Worm (Caenorhabditis elegans): ENCODE results near the gene str-39.

The str-39 gene

ce11 chrV:2879801-2880200, at the start of gene str-39:
str-39 (minus strand) TSS chrV:2879901.
- TF ChIP-seq sem-2 (GFP tag; optimal IDR thresholded peaks at IDR 0.05) (no peak), elt-1 (tag; optimal IDR thresholded peaks at IDR 0.05; ENCODE audit: borderline replicate concordance, insufficient read depth) (no peak), sptf-1 (tag; optimal IDR thresholded peaks at IDR 0.05) (no peak), ceh-39 (tag; optimal IDR thresholded peaks at IDR 0.05) (no peak), tbx-8 (GFP tag; optimal IDR thresholded peaks at IDR 0.05) (no peak), unc-39 (tag; optimal IDR thresholded peaks at IDR 0.05) (no peak), cnd-1 (tag; optimal IDR thresholded peaks at IDR 0.05) (no peak), flh-1 (GFP tag; optimal IDR thresholded peaks at IDR 0.05) (no peak), ces-1 (GFP tag; optimal IDR thresholded peaks at IDR 0.05) (no peak), pha-4 (tag; optimal IDR thresholded peaks at IDR 0.05) (no peak), bed-3 (GFP tag; optimal IDR thresholded peaks at IDR 0.05) (no peak), mep-1 (tag; optimal IDR thresholded peaks at IDR 0.05) (no peak), ceh-43 (GFP tag; optimal IDR thresholded peaks at IDR 0.05) (no peak), M03D4.4 (tag; optimal IDR thresholded peaks at IDR 0.05) (no peak), blmp-1 (tag; optimal IDR thresholded peaks at IDR 0.05) (no peak)

ce11 chrV:2927553-2927952, 47.9 kb upstream of the str-39 start, which contains the start of gene C31B8.12:
C31B8.12 (minus strand) TSS chrV:2927653.
- TF ChIP-seq drap-1 (GFP tag; optimal IDR thresholded peaks at IDR 0.05) (no peak), zip-8 (tag; optimal IDR thresholded peaks at IDR 0.05) (no peak), ceh-83 (GFP tag; optimal IDR thresholded peaks at IDR 0.05) (no peak), nhr-2 (tag; optimal IDR thresholded peaks at IDR 0.05) (no peak), snpc-4 (tag; optimal IDR thresholded peaks at IDR 0.05) (no peak), ces-1 (GFP tag; optimal IDR thresholded peaks at IDR 0.05) (no peak), mab-5 (tag; optimal IDR thresholded peaks at IDR 0.05) (no peak), bed-3 (GFP tag; optimal IDR thresholded peaks at IDR 0.05) (no peak), nhr-12 (tag; optimal IDR thresholded peaks at IDR 0.05) (no peak)

- TF ChIP-seq nhr-76 (tag; optimal IDR thresholded peaks at IDR 0.05): no peak
- no peak for TF ChIP-seq nhr-2 (tag; optimal IDR thresholded peaks at IDR 0.05)
- no peak for TF ChIP-seq mep-1 (tag; optimal IDR thresholded peaks at IDR 0.05)
- no peak for TF ChIP-seq nhr-12 (tag; optimal IDR thresholded peaks at IDR 0.05)
- no peak for TF ChIP-seq unc-120 (tag; optimal IDR thresholded peaks at IDR 0.05; ENCODE audit: poor library complexity, severe bottlenecking)
- no peak for TF ChIP-seq ham-2 (GFP tag; optimal IDR thresholded peaks at IDR 0.05)
- TF ChIP-seq snpc-4 (tag; optimal IDR thresholded peaks at IDR 0.05): no peak
- TF ChIP-seq ceh-43 (GFP tag; optimal IDR thresholded peaks at IDR 0.05): no peak
- TF ChIP-seq ceh-39 (tag; optimal IDR thresholded peaks at IDR 0.05): no peak
These were observed 42.9 kb upstream of the str-39 start, which contains the start of gene srh-38 for ce11 chrV:2922594-2922993. srh-38 (minus strand) TSS chrV:2922694.

ce11 chrV:2920125-2920524, 40.4 kb upstream of the str-39 start:
- TF ChIP-seq mep-1 (tag; optimal IDR thresholded peaks at IDR 0.05): no peak
- TF ChIP-seq nhr-12 (tag; optimal IDR thresholded peaks at IDR 0.05): no peak
- TF ChIP-seq tbx-8 (GFP tag; optimal IDR thresholded peaks at IDR 0.05): no peak
- no peak for TF ChIP-seq M03D4.4 (tag; optimal IDR thresholded peaks at IDR 0.05)
- TF ChIP-seq ceh-83 (GFP tag; optimal IDR thresholded peaks at IDR 0.05): no peak
- TF ChIP-seq zip-8 (tag; optimal IDR thresholded peaks at IDR 0.05): no peak
- no peak for TF ChIP-seq ham-2 (GFP tag; optimal IDR thresholded peaks at IDR 0.05)
- TF ChIP-seq ces-1 (GFP tag; optimal IDR thresholded peaks at IDR 0.05): no peak
- no peak for TF ChIP-seq unc-120 (tag; optimal IDR thresholded peaks at IDR 0.05; ENCODE audit: poor library complexity, severe bottlenecking)
- TF ChIP-seq snpc-4 (tag; optimal IDR thresholded peaks at IDR 0.05): no peak
- no peak for TF ChIP-seq ceh-43 (GFP tag; optimal IDR thresholded peaks at IDR 0.05)
- no peak for TF ChIP-seq unc-39 (tag; optimal IDR thresholded peaks at IDR 0.05)
- no peak for TF ChIP-seq ceh-39 (tag; optimal IDR thresholded peaks at IDR 0.05)
- TF ChIP-seq pha-4 (tag; optimal IDR thresholded peaks at IDR 0.05): no peak
- TF ChIP-seq lsy-2 (tag; optimal IDR thresholded peaks at IDR 0.05): no peak
- no peak for TF ChIP-seq flh-1 (GFP tag; optimal IDR thresholded peaks at IDR 0.05)
- TF ChIP-seq sptf-1 (tag; optimal IDR thresholded peaks at IDR 0.05): no peak
- no peak for TF ChIP-seq nhr-28 (tag; optimal IDR thresholded peaks at IDR 0.05)
- no peak for TF ChIP-seq drap-1 (GFP tag; optimal IDR thresholded peaks at IDR 0.05)
- no peak for TF ChIP-seq mab-5 (tag; optimal IDR thresholded peaks at IDR 0.05)

ce11 chrV:2913948-2914347, 34.2 kb upstream of the str-39 start, which contains the start of gene srh-146:
srh-146 (plus strand) TSS chrV:2914248.
- no peak for TF ChIP-seq snpc-4 (tag; optimal IDR thresholded peaks at IDR 0.05)

ce11 chrV:2912901-2913300, 33.2 kb upstream of the str-39 start, which contains the start of gene C31B8.9:
C31B8.9 (minus strand) TSS chrV:2913001.
- TF ChIP-seq nhr-28 (tag; optimal IDR thresholded peaks at IDR 0.05): no peak
- TF ChIP-seq mls-2 (tag; optimal IDR thresholded peaks at IDR 0.05): no peak
- no peak for TF ChIP-seq M03D4.4 (tag; optimal IDR thresholded peaks at IDR 0.05)
- TF ChIP-seq ham-2 (GFP tag; optimal IDR thresholded peaks at IDR 0.05): no peak
- no peak for TF ChIP-seq unc-120 (tag; optimal IDR thresholded peaks at IDR 0.05; ENCODE audit: poor library complexity, severe bottlenecking)
- no peak for TF ChIP-seq lin-32 (GFP tag; optimal IDR thresholded peaks at IDR 0.05)
- TF ChIP-seq ces-1 (GFP tag; optimal IDR thresholded peaks at IDR 0.05): no peak
- TF ChIP-seq pha-4 (tag; optimal IDR thresholded peaks at IDR 0.05): no peak
- no peak for TF ChIP-seq cnd-1 (tag; optimal IDR thresholded peaks at IDR 0.05)
- no peak for TF ChIP-seq elt-1 (tag; optimal IDR thresholded peaks at IDR 0.05; ENCODE audit: borderline replicate concordance, insufficient read depth)
- no peak for TF ChIP-seq nhr-237 (tag; optimal IDR thresholded peaks at IDR 0.05)
- TF ChIP-seq nhr-2 (tag; optimal IDR thresholded peaks at IDR 0.05): no peak
- no peak for TF ChIP-seq ceh-43 (GFP tag; optimal IDR thresholded peaks at IDR 0.05)
- TF ChIP-seq drap-1 (GFP tag; optimal IDR thresholded peaks at IDR 0.05): no peak
- TF ChIP-seq nhr-76 (tag; optimal IDR thresholded peaks at IDR 0.05): no peak
- TF ChIP-seq elt-3 (tag; optimal IDR thresholded peaks at IDR 0.05): no peak

Measured in whole organism, mixed stage, embryonic.